Fruit fly (Drosophila melanogaster): ENCODE results near the gene CG13293.

DNA sequence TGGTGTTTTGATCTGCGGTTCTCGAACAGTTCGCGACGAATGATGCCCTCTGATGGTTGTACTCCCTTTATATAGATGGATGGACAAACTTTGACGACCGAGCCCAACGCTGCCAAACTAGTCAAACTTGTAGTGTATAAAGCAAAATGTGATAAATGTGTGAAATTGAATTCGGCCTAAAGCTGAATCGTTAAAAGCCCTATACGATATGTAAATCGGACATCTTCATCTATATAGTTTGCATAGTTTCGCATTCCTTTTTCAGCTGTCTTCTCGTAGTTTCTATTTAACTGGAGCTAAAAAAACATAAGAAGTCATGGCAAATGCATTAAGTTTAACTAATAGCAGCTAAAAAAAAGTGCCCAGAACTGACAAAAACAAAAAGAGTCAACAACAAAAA, 50.9 kb downstream of the CG13293 start, which contains the start of gene Lcp65Ag2:
- TF ChIP-seq psq (optimal IDR thresholded peaks at IDR 0.05): no peak
- no peak for TF ChIP-seq h (optimal IDR thresholded peaks at IDR 0.05)
- TF ChIP-seq Myc (optimal IDR thresholded peaks at IDR 0.05): no peak
- no peak for TF ChIP-seq insv (optimal IDR thresholded peaks at IDR 0.05)
- TF ChIP-seq Sin3A (optimal IDR thresholded peaks at IDR 0.05): no peak

Measured in Kc167 (cell line).